Worm (Caenorhabditis elegans): ENCODE measurements around the gene spas-1.

spas-1 gene

ce11 chrV:9175218-9175837 lies at the start of gene spas-1 (continued):
- TF ChIP-seq pax-3 (tag; optimal IDR thresholded peaks at IDR 0.05) (peak; percentile 46), snpc-4 (tag; optimal IDR thresholded peaks at IDR 0.05) (peak; percentile 91), ceh-63 (GFP tag; optimal IDR thresholded peaks at IDR 0.05) (no peak), vab-15 (tag; optimal IDR thresholded peaks at IDR 0.05) (no peak), ztf-11 (tag; optimal IDR thresholded peaks at IDR 0.05) (peak in 1 of 2 experiments; percentile 62), efl-3 (GFP tag; optimal IDR thresholded peaks at IDR 0.05) (no peak), fkh-8 (tag; optimal IDR thresholded peaks at IDR 0.05) (peak; percentile 77), lin-14 (GFP tag; optimal IDR thresholded peaks at IDR 0.05) (peak; percentile 92), unc-62 (GFP tag; optimal IDR thresholded peaks at IDR 0.05) (peak; percentile 42), nhr-90 (tag; optimal IDR thresholded peaks at IDR 0.05; ENCODE audit: poor library complexity) (peak; percentile 92), lin-13 (GFP tag; optimal IDR thresholded peaks at IDR 0.05) (peak; percentile 86), sptf-1 (tag; optimal IDR thresholded peaks at IDR 0.05) (no peak), ztf-4 (tag; optimal IDR thresholded peaks at IDR 0.05) (peak; percentile 76), lin-39 (tag; optimal IDR thresholded peaks at IDR 0.05) (peak; percentile 94), ces-1 (GFP tag; optimal IDR thresholded peaks at IDR 0.05) (no peak), mep-1 (tag; optimal IDR thresholded peaks at IDR 0.05) (peak; percentile 98), elt-3 (tag; optimal IDR thresholded peaks at IDR 0.05) (peak in 3 of 6 experiments; percentile 47 to 87 (median 87)), fos-1 (tag; optimal IDR thresholded peaks at IDR 0.05) (peak; percentile 75), nhr-76 (tag; optimal IDR thresholded peaks at IDR 0.05) (no peak), mdl-1 (tag; optimal IDR thresholded peaks at IDR 0.05) (peak in 1 of 2 experiments; percentile 79), zip-4 (GFP tag; optimal IDR thresholded peaks at IDR 0.05) (peak; percentile 71), nhr-77 (tag; optimal IDR thresholded peaks at IDR 0.05) (peak; percentile 79), fkh-10 (GFP tag; optimal IDR thresholded peaks at IDR 0.05) (peak; percentile 37), F16B12.6 (tag; optimal IDR thresholded peaks at IDR 0.05) (peak; percentile 59), snu-23 (GFP tag; optimal IDR thresholded peaks at IDR 0.05) (peak; percentile 93), fkh-4 (tag; optimal IDR thresholded peaks at IDR 0.05; ENCODE audit: borderline replicate concordance) (no peak), unc-86 (tag; optimal IDR thresholded peaks at IDR 0.05) (peak; percentile 88), ama-1 (optimal IDR thresholded peaks at IDR 0.05) (peak; percentile 77), rnt-1 (tag; optimal IDR thresholded peaks at IDR 0.05) (peak; percentile 92), egl-27 (tag; optimal IDR thresholded peaks at IDR 0.05) (no peak), xbp-1 (tag; optimal IDR thresholded peaks at IDR 0.05) (peak; percentile 92), lsy-2 (tag; optimal IDR thresholded peaks at IDR 0.05) (peak; percentile 92 to 93)

DNA sequence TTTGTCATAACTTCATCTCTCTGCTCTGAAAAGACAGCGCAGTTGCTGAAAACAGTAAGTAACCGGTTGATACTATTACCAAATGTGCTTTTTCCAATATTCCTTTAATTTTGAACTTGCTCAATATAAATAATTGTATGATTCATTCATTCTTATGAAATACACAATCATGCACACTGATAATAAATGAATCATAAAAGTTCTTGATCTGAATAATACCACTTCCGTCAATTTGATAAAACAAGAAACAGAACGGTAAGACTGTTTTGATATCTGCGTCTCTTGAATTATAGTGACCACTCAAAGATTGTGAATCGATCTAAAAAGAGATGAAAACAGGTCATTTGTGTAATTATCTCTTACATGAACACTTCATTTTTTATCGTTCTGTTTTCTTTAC lies 49.3 kb upstream of the spas-1 start, which contains the start of gene F21C10.4:
Gene F21C10.4, plus strand, starts transcription at position 301 of the 400 bp plus-strand sequence.
- TF ChIP-seq C04F5.9 (tag; optimal IDR thresholded peaks at IDR 0.05): no peak
- TF ChIP-seq ceh-8 (GFP tag; optimal IDR thresholded peaks at IDR 0.05): no peak
- no peak for TF ChIP-seq C34B4.2 (tag; optimal IDR thresholded peaks at IDR 0.05)
- TF ChIP-seq efl-1 (optimal IDR thresholded peaks at IDR 0.05): no peak
- peak in 1 of 2 experiments; percentile 35 for TF ChIP-seq efl-1 (GFP tag; optimal IDR thresholded peaks at IDR 0.05 in 1 of 2)
- TF ChIP-seq ama-1 (optimal IDR thresholded peaks at IDR 0.05): no peak
- no peak for TF ChIP-seq fkh-4 (tag; optimal IDR thresholded peaks at IDR 0.05; ENCODE audit: borderline replicate concordance)
- no peak for TF ChIP-seq tbx-2 (tag; optimal IDR thresholded peaks at IDR 0.05)
- TF ChIP-seq elt-3 (tag; optimal IDR thresholded peaks at IDR 0.05): no peak

DNA sequence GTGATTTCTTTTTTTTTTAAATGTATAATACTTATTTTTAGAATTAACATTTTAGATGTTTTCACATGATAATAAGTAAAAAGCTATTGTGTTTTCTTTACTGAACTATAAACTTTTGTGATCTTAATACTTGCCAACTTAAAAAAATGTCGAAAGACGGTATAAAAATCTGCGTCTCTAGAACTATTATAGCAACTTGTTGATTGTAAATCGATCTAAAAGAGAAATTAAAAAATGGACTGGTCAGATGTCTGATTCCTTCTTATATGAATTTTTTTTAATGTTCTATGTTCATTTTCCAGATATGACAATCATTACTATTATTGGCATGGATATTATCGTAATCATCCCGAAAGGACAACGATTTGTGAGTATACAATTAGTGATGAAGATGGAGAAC lies 47.8 kb upstream of the spas-1 start, which contains the start of gene F21C10.3:
Gene F21C10.3, plus strand, starts transcription at position 301 of the 400 bp plus-strand sequence.
- no peak for TF ChIP-seq lin-39 (tag; optimal IDR thresholded peaks at IDR 0.05)
- TF ChIP-seq jun-1 (tag; optimal IDR thresholded peaks at IDR 0.05): no peak
- TF ChIP-seq unc-98 (GFP tag; IDR thresholded peaks at IDR 0.05): no peak
- TF ChIP-seq grh-1 (GFP tag; IDR thresholded peaks at IDR 0.05): no peak
- TF ChIP-seq mdl-1 (tag; optimal IDR thresholded peaks at IDR 0.05): no peak

Data from whole organism, L1 larva.